Worm (Caenorhabditis elegans) whole organism, L4 larva: ENCODE results near the gene C15C7.4.

Experiments used
- D1046.2 ChIP-seq: fragments of 200-800 bp; sonication (Bioruptor generic); IDR thresholded peaks from 2 replicates; pipeline ENCODE4 v1.3.6; 2022; ENCODE audit warnings: missing genetic modification characterization, missing compliant biosample characterization
- ama-1 ChIP-seq: fragments of 150-350 bp; optimal IDR thresholded peaks from 2 replicates; lab custom pipeline; 2014; ENCODE audit warnings: inconsistent platforms, mixed read lengths
- daf-19 ChIP-seq: fragments of 200-800 bp; sonication (Bioruptor generic); conservative IDR thresholded peaks from 2 replicates; pipeline ENCODE4 v1.3.6; 2022; ENCODE audit warnings: missing genetic modification characterization, missing compliant biosample characterization
- hlh-30 ChIP-seq: sonication (generic microtip); optimal IDR thresholded peaks from 2 replicates; lab custom pipeline; 2017; ENCODE audit warnings: antibody characterized with exemption, mild to moderate bottlenecking, missing genetic modification characterization, missing compliant biosample characterization; ENCODE audit not compliant: insufficient read depth
- lin-15B ChIP-seq: fragments of 150-350 bp; sonication (generic microtip); optimal IDR thresholded peaks from 3 replicates; lab custom pipeline; 2014; ENCODE audit warnings: missing biosample characterization, missing genetic modification characterization
- mes-2 ChIP-seq: sonication (generic microtip); optimal IDR thresholded peaks from 2 replicates; lab custom pipeline; 2016; ENCODE audit warnings: missing genotype, mild to moderate bottlenecking, missing genetic modification characterization, missing compliant biosample characterization; ENCODE audit not compliant: poor library complexity, severe bottlenecking
- nhr-10 ChIP-seq: fragments of 150-350 bp; optimal IDR thresholded peaks from 2 replicates; lab custom pipeline; 2014; ENCODE audit warnings: missing biosample characterization, missing genetic modification characterization
- nhr-11 ChIP-seq: fragments of 150-350 bp; optimal IDR thresholded peaks from 2 replicates; lab custom pipeline; 2014; ENCODE audit warnings: missing biosample characterization, missing genetic modification characterization
- nhr-237 ChIP-seq: sonication (generic microtip); optimal IDR thresholded peaks from 2 replicates; lab custom pipeline; 2017; ENCODE audit warnings: missing biosample characterization, missing genetic modification characterization
- nhr-76 ChIP-seq: fragments of 150-350 bp; optimal IDR thresholded peaks from 2 replicates; lab custom pipeline; 2014; ENCODE audit warnings: missing biosample characterization, missing genetic modification characterization
- saeg-2 ChIP-seq: fragments of 200-800 bp; sonication (Bioruptor generic); IDR thresholded peaks from 2 replicates; pipeline ENCODE4 v1.3.6; 2022; ENCODE audit warnings: missing genetic modification reagents, missing genetic modification characterization, missing compliant biosample characterization
- zag-1 ChIP-seq: fragments of 150-350 bp; optimal IDR thresholded peaks from 2 replicates; lab custom pipeline; 2014; ENCODE audit warnings: missing biosample characterization, missing genetic modification characterization

DNA sequence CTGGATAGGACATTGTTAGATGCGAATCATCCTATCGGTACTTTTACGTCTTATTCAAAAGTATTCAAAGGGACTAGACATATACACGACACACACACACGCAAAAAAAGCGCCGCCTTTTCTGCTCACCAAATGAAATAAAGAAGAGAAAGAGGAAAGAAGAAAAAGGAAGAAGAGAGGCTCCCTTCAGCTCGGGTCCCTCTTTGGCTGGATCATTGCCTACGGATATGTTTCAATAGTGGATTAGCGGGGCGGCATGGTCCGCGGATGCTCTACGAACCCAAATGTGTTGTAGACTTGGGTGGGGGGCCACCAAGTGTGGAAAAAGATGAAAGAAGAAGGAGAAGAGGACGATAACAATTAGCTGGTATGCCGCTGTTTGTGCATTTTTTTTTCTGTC lies 36.0 kb downstream of the C15C7.4 start:
- TF ChIP-seq lin-15B (tag; lab: Kevin White, UChicago) (no peak), hlh-30 (tag; lab: Kevin White, UChicago) (no peak), nhr-11 (no peak), ama-1 (lab: Kevin White, UChicago) (no peak), nhr-76 (tag; lab: Kevin White, UChicago) (no peak), mes-2 (no peak), nhr-237 (no peak), zag-1 (no peak), D1046.2 (GFP tag; lab: Robert Waterston, UW) (no peak), saeg-2 (no peak), daf-19 (GFP tag; lab: Robert Waterston, UW) (no peak), nhr-10 (no peak)
